Worm (Caenorhabditis elegans) whole organism, young adult: Measurements from ENCODE around the gene T08A11.1.
A peak's percentile ranks its signal among the peaks of the same experiment; 100 is the strongest.

Experiments used
- B0336.3 ChIP-seq: fragments of 200-800 bp; sonication (Bioruptor generic); IDR thresholded peaks from 2 replicates; pipeline ENCODE4 v1.3.6; 2022; ENCODE audit warnings: missing genetic modification characterization, missing compliant biosample characterization
- D2030.7 ChIP-seq: fragments of 200-800 bp; sonication (Bioruptor generic); IDR thresholded peaks from 2 replicates; pipeline ENCODE4 v1.3.6; 2022; ENCODE audit warnings: missing genetic modification reagents, missing genetic modification characterization, missing compliant biosample characterization
- F22D6.2 ChIP-seq: sonication (generic microtip); optimal IDR thresholded peaks from 2 replicates; lab custom pipeline; 2016; ENCODE audit warnings: mild to moderate bottlenecking, missing genetic modification characterization, missing compliant biosample characterization
- F23B12.7 ChIP-seq: sonication (generic microtip); optimal IDR thresholded peaks from 2 replicates; lab custom pipeline; 2017; ENCODE audit warnings: missing genetic modification characterization, mild to moderate bottlenecking, missing compliant biosample characterization, antibody characterized with exemption, moderate library complexity; ENCODE audit not compliant: insufficient read depth
- F49E8.2 ChIP-seq: sonication (generic microtip); optimal IDR thresholded peaks from 3 replicates; lab custom pipeline; 2017; ENCODE audit warnings: missing genetic modification characterization, mild to moderate bottlenecking, missing compliant biosample characterization, antibody characterized with exemption, moderate library complexity; ENCODE audit not compliant: insufficient read depth
- ama-1 ChIP-seq, 3 experiments: fragments of 150-350 bp in 1 of 3; sonication (generic microtip) in 2 of 3; optimal IDR thresholded peaks; 2 replicates each; lab custom pipeline; 2014 to 2018; ENCODE audit warnings: missing biosample characterization in 2 of 3, missing genetic modification characterization in 2 of 3, missing genetic modification reagents in 2 of 3
- aptf-2 ChIP-seq: fragments of 200-800 bp; sonication (Bioruptor generic); conservative IDR thresholded peaks from 2 replicates; pipeline ENCODE4 v1.3.6; 2022; ENCODE audit warnings: missing genetic modification reagents, missing genetic modification characterization, missing compliant biosample characterization
- aptf-3 ChIP-seq: fragments of 200-800 bp; sonication (Bioruptor generic); IDR thresholded peaks from 2 replicates; pipeline ENCODE4 v1.3.6; 2022; ENCODE audit warnings: missing genetic modification characterization, missing compliant biosample characterization
- attf-3 ChIP-seq: fragments of 200-800 bp; sonication (Bioruptor generic); conservative IDR thresholded peaks from 2 replicates; pipeline ENCODE4 v1.3.6; 2022; ENCODE audit warnings: missing genetic modification reagents, missing genetic modification characterization, missing compliant biosample characterization
- attf-6 ChIP-seq: fragments of 200-800 bp; sonication (Bioruptor generic); IDR thresholded peaks from 2 replicates; pipeline ENCODE4 v1.3.6; 2022; ENCODE audit warnings: missing genetic modification reagents, missing genetic modification characterization, missing compliant biosample characterization
- bed-2 ChIP-seq: fragments of 200-800 bp; sonication (Bioruptor generic); IDR thresholded peaks from 2 replicates; pipeline ENCODE4 v1.3.6; 2022; ENCODE audit warnings: missing genetic modification reagents, missing genetic modification characterization, missing compliant biosample characterization
- ceh-27 ChIP-seq: fragments of 200-800 bp; sonication (Bioruptor generic); optimal IDR thresholded peaks from 2 replicates; lab custom pipeline; 2018; ENCODE audit warnings: mild to moderate bottlenecking, missing genetic modification characterization, moderate library complexity, missing compliant biosample characterization
- ceh-91 ChIP-seq: fragments of 200-800 bp; sonication (Bioruptor generic); IDR thresholded peaks from 2 replicates; pipeline ENCODE4 v1.3.6; 2022; ENCODE audit warnings: missing genetic modification reagents, missing genetic modification characterization, missing compliant biosample characterization
- dox-1 ChIP-seq: fragments of 200-800 bp; sonication (Bioruptor generic); IDR thresholded peaks from 2 replicates; pipeline ENCODE4 v1.3.6; 2022; ENCODE audit warnings: missing genetic modification reagents, missing genetic modification characterization, missing compliant biosample characterization
- egl-18 ChIP-seq: fragments of 200-800 bp; sonication (Bioruptor generic); IDR thresholded peaks from 2 replicates; pipeline ENCODE4 v1.3.6; 2022; ENCODE audit warnings: missing genetic modification reagents, missing genetic modification characterization, missing compliant biosample characterization
- egrh-3 ChIP-seq: fragments of 200-800 bp; sonication (Bioruptor generic); IDR thresholded peaks from 2 replicates; pipeline ENCODE4 v1.3.6; 2022; ENCODE audit warnings: missing genetic modification reagents, missing genetic modification characterization, missing compliant biosample characterization
- ekl-4 ChIP-seq: fragments of 200-800 bp; sonication (Bioruptor generic); IDR thresholded peaks from 2 replicates; pipeline ENCODE4 v1.3.6; 2022; ENCODE audit warnings: missing genetic modification reagents, missing genetic modification characterization, missing compliant biosample characterization
- ets-4 ChIP-seq: fragments of 200-800 bp; sonication (Bioruptor generic); optimal IDR thresholded peaks from 2 replicates; lab custom pipeline; 2018; ENCODE audit warnings: mild to moderate bottlenecking, missing genetic modification characterization, missing compliant biosample characterization
- fkh-3 ChIP-seq: sonication (generic microtip); optimal IDR thresholded peaks from 2 replicates; lab custom pipeline; 2016; ENCODE audit warnings: mild to moderate bottlenecking, missing genetic modification characterization, missing compliant biosample characterization
- gei-17 ChIP-seq: fragments of 200-800 bp; sonication (Bioruptor generic); optimal IDR thresholded peaks from 2 replicates; lab custom pipeline; 2018; ENCODE audit warnings: mild to moderate bottlenecking, missing genetic modification characterization, missing compliant biosample characterization
- him-1 ChIP-seq: sonication (generic microtip); optimal IDR thresholded peaks from 2 replicates; lab custom pipeline; 2016; ENCODE audit warnings: missing genotype, missing genetic modification reagents, missing genetic modification characterization, missing compliant biosample characterization
- lin-40 ChIP-seq: sonication (generic microtip); optimal IDR thresholded peaks from 2 replicates; lab custom pipeline; 2016; ENCODE audit warnings: missing genetic modification characterization, mild to moderate bottlenecking, missing compliant biosample characterization, missing genotype, missing genetic modification reagents
- lsl-1 ChIP-seq: fragments of 200-800 bp; sonication (Bioruptor generic); optimal IDR thresholded peaks from 2 replicates; lab custom pipeline; 2018; ENCODE audit warnings: mild to moderate bottlenecking, missing genetic modification characterization, moderate library complexity, missing compliant biosample characterization
- madf-10 ChIP-seq: sonication (generic microtip); optimal IDR thresholded peaks from 2 replicates; lab custom pipeline; 2016; ENCODE audit warnings: mild to moderate bottlenecking, missing genetic modification characterization, missing compliant biosample characterization
- madf-6 ChIP-seq: fragments of 200-800 bp; sonication (Bioruptor generic); IDR thresholded peaks from 2 replicates; pipeline ENCODE4 v1.3.6; 2022; ENCODE audit warnings: missing genetic modification reagents, missing genetic modification characterization, missing compliant biosample characterization
- mel-28 ChIP-seq: sonication (generic microtip); optimal IDR thresholded peaks from 2 replicates; lab custom pipeline; 2016; ENCODE audit warnings: borderline replicate concordance, mild to moderate bottlenecking, missing genetic modification characterization, missing compliant biosample characterization
- nfyb-1 ChIP-seq: fragments of 200-800 bp; sonication (Bioruptor generic); IDR thresholded peaks from 2 replicates; pipeline ENCODE4 v1.3.6; 2022; ENCODE audit warnings: missing genetic modification reagents, missing genetic modification characterization, missing compliant biosample characterization
- nhr-120 ChIP-seq: fragments of 200-800 bp; sonication (Bioruptor generic); IDR thresholded peaks from 2 replicates; pipeline ENCODE4 v1.3.6; 2022; ENCODE audit warnings: missing genetic modification characterization, missing compliant biosample characterization
- nhr-27 ChIP-seq: fragments of 200-800 bp; sonication (Bioruptor generic); optimal IDR thresholded peaks from 2 replicates; lab custom pipeline; 2018; ENCODE audit warnings: mild to moderate bottlenecking, missing genetic modification characterization, moderate library complexity, missing compliant biosample characterization
- nhr-90 ChIP-seq: sonication (generic microtip); optimal IDR thresholded peaks from 2 replicates; lab custom pipeline; 2016; ENCODE audit warnings: missing genotype, mild to moderate bottlenecking, missing genetic modification characterization, missing compliant biosample characterization
- pbrm-1 ChIP-seq: fragments of 200-800 bp; sonication (Bioruptor generic); IDR thresholded peaks from 2 replicates; pipeline ENCODE4 v1.3.6; 2022; ENCODE audit warnings: missing genetic modification reagents, missing genetic modification characterization, missing compliant biosample characterization
- pha-4 ChIP-seq: fragments of 150-350 bp; sonication (generic microtip); optimal IDR thresholded peaks from 2 replicates; lab custom pipeline; 2014; ENCODE audit warnings: missing biosample characterization, missing genetic modification reagents, missing genetic modification characterization
- snpc-1.1 ChIP-seq: sonication (generic microtip); optimal IDR thresholded peaks from 2 replicates; lab custom pipeline; 2017; ENCODE audit warnings: missing genetic modification characterization, mild to moderate bottlenecking, missing compliant biosample characterization, antibody characterized with exemption, moderate library complexity, missing genotype, missing genetic modification reagents; ENCODE audit not compliant: insufficient read depth
- snpc-1.3 ChIP-seq: sonication (generic microtip); optimal IDR thresholded peaks from 2 replicates; lab custom pipeline; 2017; ENCODE audit warnings: missing genetic modification characterization, mild to moderate bottlenecking, missing compliant biosample characterization, antibody characterized with exemption, moderate library complexity, missing genotype, missing genetic modification reagents; ENCODE audit not compliant: insufficient read depth
- somi-1 ChIP-seq: fragments of 200-800 bp; sonication (Bioruptor generic); optimal IDR thresholded peaks from 2 replicates; lab custom pipeline; 2018; ENCODE audit warnings: mild to moderate bottlenecking, missing genetic modification characterization, missing compliant biosample characterization
- unc-130 ChIP-seq: sonication (generic microtip); optimal IDR thresholded peaks from 2 replicates; lab custom pipeline; 2016; ENCODE audit warnings: missing genetic modification reagents, missing genetic modification characterization, missing compliant biosample characterization
- unc-62 ChIP-seq: fragments of 150-350 bp; optimal IDR thresholded peaks from 2 replicates; lab custom pipeline; 2014; ENCODE audit warnings: missing biosample characterization, missing genetic modification reagents, missing genetic modification characterization
- zfh-2 ChIP-seq: fragments of 200-800 bp; sonication (Bioruptor generic); conservative IDR thresholded peaks from 2 replicates; pipeline ENCODE4 v1.3.6; 2022; ENCODE audit warnings: missing genetic modification reagents, missing genetic modification characterization, missing compliant biosample characterization
- zim-3 ChIP-seq: sonication (generic microtip); optimal IDR thresholded peaks from 2 replicates; lab custom pipeline; 2017; ENCODE audit warnings: mild to moderate bottlenecking, missing genetic modification characterization, moderate library complexity, missing compliant biosample characterization
- ztf-28 ChIP-seq: fragments of 200-800 bp; sonication (Bioruptor generic); IDR thresholded peaks from 2 replicates; pipeline ENCODE4 v1.3.6; 2022; ENCODE audit warnings: missing genetic modification reagents, missing genetic modification characterization, missing compliant biosample characterization

The T08A11.1 gene

ce11 chrIII:4221527-4221926 is 41.4 kb downstream of the T08A11.1 start:
- TF ChIP-seq egl-18 (GFP tag; lab: Robert Waterston, UW): no peak
- no peak for TF ChIP-seq somi-1 (GFP tag; lab: Kevin White, UChicago)
- no peak for TF ChIP-seq dox-1 (GFP tag; lab: Robert Waterston, UW)
- no peak for TF ChIP-seq pha-4 (tag; lab: Kevin White, UChicago)
- no peak for TF ChIP-seq egrh-3 (GFP tag; lab: Robert Waterston, UW)
- TF ChIP-seq snpc-1.1 (tag; lab: Kevin White, UChicago): no peak
- TF ChIP-seq aptf-3 (GFP tag; lab: Robert Waterston, UW): no peak

DNA sequence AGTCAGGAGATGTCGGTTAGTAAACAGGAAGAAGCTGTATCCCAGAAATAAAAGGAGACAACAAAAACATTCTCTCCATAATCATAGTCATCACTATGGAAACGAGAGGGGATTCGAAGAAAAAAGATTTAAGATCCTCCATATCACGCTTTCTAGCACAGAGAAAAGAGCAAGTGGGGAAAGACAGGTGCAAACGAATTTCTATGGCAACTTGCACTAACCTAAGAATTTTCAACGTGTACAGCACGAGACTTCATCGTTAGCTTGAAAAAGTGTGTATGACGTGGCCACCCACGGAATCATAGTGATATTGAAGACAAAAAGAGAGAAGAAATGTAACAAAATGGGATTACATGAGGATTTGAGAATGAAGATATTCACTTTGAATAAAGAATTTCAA is 42.1 kb downstream of the T08A11.1 start:
- TF ChIP-seq him-1 (no peak), pha-4 (tag; lab: Kevin White, UChicago) (no peak), nhr-90 (tag; lab: Kevin White, UChicago) (no peak), ceh-91 (GFP tag; lab: Robert Waterston, UW) (no peak), D2030.7 (GFP tag; lab: Robert Waterston, UW) (no peak), zim-3 (tag; lab: Kevin White, UChicago) (no peak), lin-40 (tag; lab: Kevin White, UChicago) (no peak), aptf-2 (GFP tag; lab: Robert Waterston, UW) (no peak), gei-17 (no peak)
- TF ChIP-seq, all 124 proteins: peak for 0

ce11 chrIII:4210661-4211060 is 52.3 kb downstream of the T08A11.1 start:
- TF ChIP-seq unc-130 (no peak), nfyb-1 (peak; percentile 94)

- TF ChIP-seq pha-4 (tag; lab: Kevin White, UChicago) (no peak), nhr-27 (no peak), lin-40 (tag; lab: Kevin White, UChicago) (no peak), zfh-2 (GFP tag; lab: Robert Waterston, UW) (no peak), nfyb-1 (0 out of 2 replicates have a peak, but pooled peaks have one; percentile 19), mel-28 (no peak), ceh-27 (no peak), ekl-4 (GFP tag; lab: Robert Waterston, UW) (no peak), egl-18 (GFP tag; lab: Robert Waterston, UW) (no peak)
- TF ChIP-seq, all 124 proteins: peak for 1
Observed at ce11 chrIII:4209188-4209587, 53.8 kb downstream of the T08A11.1 start, which contains the start of gene phlp-2. Gene phlp-2 (plus strand): TSS chrIII:4209488.

ce11 chrIII:4208210-4208609 is 54.7 kb downstream of the T08A11.1 start:
- TF ChIP-seq madf-10 (no peak), nhr-90 (tag; lab: Kevin White, UChicago) (no peak), egl-18 (GFP tag; lab: Robert Waterston, UW) (no peak), ama-1 (optimal IDR thresholded peaks at IDR 0.05; lab: Kevin White, UChicago) (no peak), ama-1 (GFP tag; optimal IDR thresholded peaks at IDR 0.05; lab: Kevin White, UChicago) (peak in 1 of 2 experiments; percentile 22), lsl-1 (GFP tag; lab: Kevin White, UChicago) (no peak), snpc-1.1 (tag; lab: Kevin White, UChicago) (no peak), attf-6 (GFP tag; lab: Robert Waterston, UW) (0 out of 2 replicates have a peak, but pooled peaks have one; percentile 45), unc-62 (GFP tag; lab: Kevin White, UChicago) (no peak), F22D6.2 (no peak), bed-2 (no peak), B0336.3 (GFP tag; lab: Robert Waterston, UW) (peak; percentile 65), F23B12.7 (tag; lab: Kevin White, UChicago) (no peak), ets-4 (no peak), attf-3 (no peak), aptf-2 (GFP tag; lab: Robert Waterston, UW) (no peak), madf-6 (GFP tag; lab: Robert Waterston, UW) (peak; percentile 40; the same call in 1 of the 2 replicates), F49E8.2 (tag; lab: Kevin White, UChicago) (peak; percentile 44), fkh-3 (no peak), zfh-2 (GFP tag; lab: Robert Waterston, UW) (no peak), ztf-28 (GFP tag; lab: Robert Waterston, UW) (no peak), nhr-120 (GFP tag; lab: Robert Waterston, UW) (no peak), mel-28 (no peak), snpc-1.3 (tag; lab: Kevin White, UChicago) (peak; percentile 15), pbrm-1 (GFP tag; lab: Robert Waterston, UW) (peak; percentile 54; the same call in 1 of the 2 replicates)
